Worm (Caenorhabditis elegans): ENCODE data around the gene C09B9.85.

ce11 chrIV:4983746-4984145 lies 41.8 kb downstream of the C09B9.85 start, which contains the start of gene clec-176:
- TF ChIP-seq ceh-24 (tag; optimal IDR thresholded peaks at IDR 0.05) (no peak), ama-1 (optimal IDR thresholded peaks at IDR 0.05) (no peak), nhr-11 (tag; optimal IDR thresholded peaks at IDR 0.05) (no peak), pqm-1 (tag; optimal IDR thresholded peaks at IDR 0.05) (no peak), hlh-15 (tag; optimal IDR thresholded peaks at IDR 0.05) (no peak), C38D4.7 (GFP tag; optimal IDR thresholded peaks at IDR 0.05) (no peak)

Measured in whole organism, late embryonic.